Worm (Caenorhabditis elegans): ENCODE measurements around the gene Y72A10A.1.

The Y72A10A.1 gene

DNA sequence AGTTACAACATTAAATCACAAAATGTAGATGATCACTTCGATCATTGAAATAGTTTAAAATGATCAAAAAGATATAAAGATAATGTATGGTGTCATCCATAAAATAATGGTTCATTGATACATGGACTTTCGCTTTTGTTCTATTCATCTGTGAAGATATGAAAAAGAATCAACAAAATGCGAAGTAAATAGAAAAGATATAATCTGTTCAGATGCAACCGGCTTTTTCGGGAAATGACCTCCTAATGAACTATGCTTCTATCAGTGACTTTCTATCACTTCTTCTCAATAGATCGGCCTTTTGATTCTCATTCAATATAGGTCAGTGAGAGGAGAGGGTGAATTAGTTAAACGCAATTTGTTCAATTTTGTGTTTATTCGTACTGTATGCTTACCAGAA, 40.8 kb upstream of the Y72A10A.1 start:
- peak; percentile 46 for TF ChIP-seq blmp-1 (tag; optimal IDR thresholded peaks at IDR 0.05; ENCODE audit: insufficient read depth)
- no peak for TF ChIP-seq nhr-77 (tag; optimal IDR thresholded peaks at IDR 0.05)
- TF ChIP-seq nhr-21 (tag; optimal IDR thresholded peaks at IDR 0.05): peak; percentile 69
- TF ChIP-seq gmeb-1 (tag; optimal IDR thresholded peaks at IDR 0.05): no peak
- no peak for TF ChIP-seq ama-1 (optimal IDR thresholded peaks at IDR 0.05)

DNA sequence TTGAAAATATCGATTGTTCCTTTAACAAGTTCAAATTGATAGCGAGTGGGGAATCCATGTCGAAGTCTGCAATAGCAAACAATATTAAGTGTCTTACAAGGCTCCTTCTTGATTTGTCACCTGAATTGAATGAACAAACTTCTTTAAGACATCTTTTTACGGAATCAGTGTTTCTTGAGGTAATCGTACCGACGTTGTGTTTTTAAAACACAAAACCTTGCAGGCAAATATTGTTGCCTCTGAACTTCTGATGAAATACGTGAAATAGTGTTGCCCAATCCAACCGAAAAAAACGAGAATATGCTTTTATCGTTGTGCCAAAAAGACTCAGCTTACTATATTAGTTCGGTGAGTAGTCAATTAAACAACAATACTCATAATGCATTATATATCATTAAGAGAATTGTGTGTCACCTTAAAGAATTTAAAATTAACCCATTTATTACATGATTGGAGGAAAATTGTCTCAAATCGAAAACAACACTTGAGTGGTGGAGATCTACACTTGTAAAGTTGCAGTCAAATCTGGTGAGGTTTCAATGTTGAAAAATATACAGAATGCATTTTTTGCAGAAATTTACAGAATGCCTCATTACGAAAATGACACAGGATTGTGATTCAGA, 39.9 kb upstream of the Y72A10A.1 start, which contains the start of the genes T25B2.4 and T13C5.3:
TSS of gene T25B2.4 (plus strand) at position 301 of the 623 bp plus-strand sequence.
TSS of gene T13C5.3 (plus strand) at position 573 of the 623 bp plus-strand sequence.
- TF ChIP-seq nhr-21 (tag; optimal IDR thresholded peaks at IDR 0.05): no peak
- no peak for TF ChIP-seq ceh-16 (tag; optimal IDR thresholded peaks at IDR 0.05)
- no peak for TF ChIP-seq ztf-1 (GFP tag; conservative IDR thresholded peaks at IDR 0.05)
- no peak for TF ChIP-seq sma-9 (GFP tag; optimal IDR thresholded peaks at IDR 0.05)
- no peak for TF ChIP-seq sma-9 (tag; optimal IDR thresholded peaks at IDR 0.05)

DNA sequence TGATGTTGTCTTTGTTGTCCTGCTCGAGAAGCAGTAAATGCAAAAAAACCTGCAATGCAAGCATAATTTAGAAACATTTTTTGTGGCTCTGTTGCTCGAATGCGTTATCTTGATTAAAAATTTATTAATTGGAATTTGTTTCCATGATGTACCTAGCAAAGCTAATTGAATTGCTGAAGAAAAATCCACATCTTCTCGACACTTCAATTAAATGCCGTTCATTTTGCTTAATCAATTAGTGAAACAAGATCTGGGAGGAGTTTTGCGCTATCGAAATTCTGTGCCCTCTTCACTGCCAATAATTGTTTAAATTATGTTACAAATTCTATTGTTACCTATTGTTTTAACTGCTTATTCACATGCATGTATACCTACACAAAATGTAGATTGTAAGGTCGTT, 37.7 kb upstream of the Y72A10A.1 start, which contains the start of gene T25B2.3:
TSS of gene T25B2.3 (plus strand) at position 301 of the 400 bp plus-strand sequence.
- TF ChIP-seq egl-27 (tag; optimal IDR thresholded peaks at IDR 0.05): no peak
- no peak for TF ChIP-seq ztf-4 (tag; optimal IDR thresholded peaks at IDR 0.05)
- TF ChIP-seq nhr-12 (tag; optimal IDR thresholded peaks at IDR 0.05): no peak
- TF ChIP-seq sma-9 (GFP tag; optimal IDR thresholded peaks at IDR 0.05): no peak
- TF ChIP-seq sma-9 (tag; optimal IDR thresholded peaks at IDR 0.05): no peak
- TF ChIP-seq elt-3 (tag; optimal IDR thresholded peaks at IDR 0.05): no peak
- no peak for TF ChIP-seq nhr-23 (tag; optimal IDR thresholded peaks at IDR 0.05)
- no peak for TF ChIP-seq nhr-25 (tag; optimal IDR thresholded peaks at IDR 0.05)

DNA sequence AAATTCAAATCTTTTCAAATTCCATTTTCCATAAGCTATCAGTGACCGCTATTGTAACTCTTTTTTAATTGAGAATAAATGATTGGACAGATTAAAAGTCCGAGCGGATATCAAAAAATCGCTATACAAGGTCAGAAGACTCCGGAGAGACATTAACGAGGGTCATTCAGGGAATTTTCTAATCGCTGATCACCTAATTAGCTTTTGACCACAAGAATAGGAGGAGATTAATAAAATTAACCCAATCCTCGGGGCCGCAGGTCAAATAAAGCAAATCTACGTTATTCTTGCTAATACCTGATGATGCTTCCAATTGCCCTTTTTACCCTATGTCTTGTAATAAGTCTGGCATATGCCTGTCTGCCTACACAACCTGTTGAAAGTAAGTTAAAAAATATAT, 35.5 kb upstream of the Y72A10A.1 start, which contains the start of gene T25B2.1:
TSS of gene T25B2.1 (plus strand) at position 301 of the 400 bp plus-strand sequence.
- no peak for TF ChIP-seq ztf-1 (GFP tag; conservative IDR thresholded peaks at IDR 0.05)
- TF ChIP-seq sma-3 (GFP tag; optimal IDR thresholded peaks at IDR 0.05): no peak
- no peak for TF ChIP-seq nhr-21 (tag; optimal IDR thresholded peaks at IDR 0.05)
- no peak for TF ChIP-seq R02D3.7 (tag; optimal IDR thresholded peaks at IDR 0.05)
- no peak for TF ChIP-seq elt-1 (tag; optimal IDR thresholded peaks at IDR 0.05)
- TF ChIP-seq mdl-1 (tag; optimal IDR thresholded peaks at IDR 0.05): no peak
- no peak for TF ChIP-seq sma-9 (GFP tag; optimal IDR thresholded peaks at IDR 0.05)
- TF ChIP-seq sma-9 (tag; optimal IDR thresholded peaks at IDR 0.05): no peak
- TF ChIP-seq zag-1 (tag; optimal IDR thresholded peaks at IDR 0.05): no peak
- no peak for TF ChIP-seq lsy-2 (tag; optimal IDR thresholded peaks at IDR 0.05)
- no peak for TF ChIP-seq unc-39 (tag; optimal IDR thresholded peaks at IDR 0.05)
- no peak for TF ChIP-seq mab-5 (tag; optimal IDR thresholded peaks at IDR 0.05)
- TF ChIP-seq C34F6.9 (tag; optimal IDR thresholded peaks at IDR 0.05): no peak
- no peak for TF ChIP-seq gmeb-1 (tag; optimal IDR thresholded peaks at IDR 0.05)
- TF ChIP-seq mbf-1 (tag; optimal IDR thresholded peaks at IDR 0.05): no peak
- no peak for TF ChIP-seq unc-62 (GFP tag; optimal IDR thresholded peaks at IDR 0.05)

DNA sequence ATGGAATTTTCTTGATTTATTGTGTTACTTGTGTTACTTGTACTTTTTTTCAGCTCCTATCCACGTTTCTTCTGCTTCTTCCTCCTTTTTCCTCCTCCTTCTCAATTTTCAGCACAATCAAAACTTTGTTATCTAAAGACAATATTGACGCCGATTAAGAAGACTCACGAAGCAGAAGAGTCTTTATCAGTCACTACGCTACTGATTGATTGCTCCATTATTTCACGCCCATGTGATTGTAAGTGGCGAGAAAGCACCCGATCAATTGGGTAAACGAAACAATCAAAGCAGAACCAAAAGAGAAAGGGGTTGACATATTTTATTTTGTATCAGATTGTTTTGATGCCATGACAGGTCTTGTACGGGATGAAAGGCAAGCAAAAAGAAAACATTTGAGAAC, 31.1 kb upstream of the Y72A10A.1 start, which contains the start of gene T25B2.2:
TSS of gene T25B2.2 (plus strand) at position 392 of the 400 bp plus-strand sequence.
- TF ChIP-seq mdl-1 (tag; optimal IDR thresholded peaks at IDR 0.05): no peak
- TF ChIP-seq fos-1 (tag; optimal IDR thresholded peaks at IDR 0.05): peak; percentile 65

DNA sequence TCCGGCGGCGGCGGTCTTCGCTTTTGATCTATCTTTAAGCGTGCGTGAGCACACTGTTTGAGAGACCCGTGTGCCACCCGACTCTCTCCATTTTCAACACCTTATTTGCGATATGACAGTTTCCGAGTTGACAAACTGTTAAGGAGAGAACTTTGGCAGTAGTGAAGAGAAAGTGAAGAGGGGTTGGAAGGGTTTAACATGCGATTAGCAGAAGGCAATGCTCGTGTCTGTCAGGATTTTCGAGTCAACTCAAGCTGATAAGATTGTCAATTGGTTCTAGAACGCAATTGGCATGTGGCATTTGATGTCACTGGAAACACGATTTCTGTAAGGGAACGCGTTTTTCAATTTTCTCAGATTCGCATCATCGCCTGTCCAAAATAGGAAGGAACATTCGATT, 29.2 kb upstream of the Y72A10A.1 start:
- TF ChIP-seq mdl-1 (tag; optimal IDR thresholded peaks at IDR 0.05) (no peak), unc-55 (GFP tag; optimal IDR thresholded peaks at IDR 0.05) (no peak), R02D3.7 (tag; optimal IDR thresholded peaks at IDR 0.05) (no peak), unc-62 (GFP tag; optimal IDR thresholded peaks at IDR 0.05) (no peak), lin-39 (tag; optimal IDR thresholded peaks at IDR 0.05) (no peak), egl-27 (tag; optimal IDR thresholded peaks at IDR 0.05) (no peak), gmeb-1 (tag; optimal IDR thresholded peaks at IDR 0.05) (no peak), lin-13 (GFP tag; optimal IDR thresholded peaks at IDR 0.05) (no peak), nhr-6 (tag; optimal IDR thresholded peaks at IDR 0.05) (no peak), snpc-4 (tag; optimal IDR thresholded peaks at IDR 0.05) (no peak), peb-1 (tag; optimal IDR thresholded peaks at IDR 0.05) (no peak), lsy-2 (tag; optimal IDR thresholded peaks at IDR 0.05) (no peak)

Measured in whole organism, L2 larva.